Worm (Caenorhabditis elegans): ENCODE measurements around the gene C29E4.12.
A peak's percentile ranks its signal among the peaks of the same experiment; 100 is the strongest.

Gene C29E4.12

ce11 chrIII:7900733-7901132, 40.2 kb upstream of the C29E4.12 start, which contains the start of gene best-24:
Gene best-24, plus strand, starts transcription at chrIII:7901033.
- TF ChIP-seq nhr-67 (tag; optimal IDR thresholded peaks at IDR 0.05) (no peak), elt-2 (tag; optimal IDR thresholded peaks at IDR 0.05) (no peak), snpc-4 (tag; optimal IDR thresholded peaks at IDR 0.05) (no peak), aly-2 (tag; optimal IDR thresholded peaks at IDR 0.05) (no peak), daf-12 (tag; optimal IDR thresholded peaks at IDR 0.05) (no peak), nfya-1 (tag; optimal IDR thresholded peaks at IDR 0.05; ENCODE audit: insufficient read depth) (no peak), ZK546.5 (tag; optimal IDR thresholded peaks at IDR 0.05) (no peak), ama-1 (optimal IDR thresholded peaks at IDR 0.05) (no peak), mdl-1 (tag; optimal IDR thresholded peaks at IDR 0.05) (no peak), skn-1 (tag; optimal IDR thresholded peaks at IDR 0.05) (no peak), ceh-82 (tag; optimal IDR thresholded peaks at IDR 0.05) (no peak)

DNA sequence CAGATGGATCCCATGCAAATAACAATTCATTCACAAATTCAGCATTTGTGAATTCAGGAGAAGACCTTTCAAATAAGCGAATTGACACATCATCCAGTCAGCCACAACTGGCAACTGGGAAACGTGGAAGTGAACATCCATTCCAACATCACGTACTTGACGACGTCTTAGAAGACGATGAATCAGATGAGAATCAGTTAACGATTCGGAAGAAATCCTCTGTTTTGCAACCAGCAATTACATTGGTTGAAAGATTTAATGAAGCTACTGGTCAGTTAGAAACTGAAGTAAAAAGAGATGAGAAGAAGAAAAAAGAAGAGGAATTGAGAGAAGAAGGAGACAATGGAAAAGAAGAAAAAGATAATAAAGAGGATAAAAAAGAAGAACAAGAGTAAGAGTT, 37.5 kb upstream of the C29E4.12 start:
- TF ChIP-seq ztf-11 (tag; optimal IDR thresholded peaks at IDR 0.05) (no peak), nhr-25 (tag; optimal IDR thresholded peaks at IDR 0.05) (no peak), nhr-77 (tag; optimal IDR thresholded peaks at IDR 0.05) (no peak), nhr-76 (tag; optimal IDR thresholded peaks at IDR 0.05) (no peak), jun-1 (tag; optimal IDR thresholded peaks at IDR 0.05) (no peak), nhr-11 (tag; optimal IDR thresholded peaks at IDR 0.05) (no peak), elt-2 (tag; optimal IDR thresholded peaks at IDR 0.05) (no peak), nhr-43 (tag; optimal IDR thresholded peaks at IDR 0.05; ENCODE audit: poor library complexity, severe bottlenecking) (no peak), eor-1 (tag; optimal IDR thresholded peaks at IDR 0.05) (no peak), nhr-28 (tag; optimal IDR thresholded peaks at IDR 0.05) (no peak), nfya-1 (tag; optimal IDR thresholded peaks at IDR 0.05; ENCODE audit: insufficient read depth) (no peak), snpc-4 (tag; optimal IDR thresholded peaks at IDR 0.05) (no peak), nhr-12 (tag; optimal IDR thresholded peaks at IDR 0.05) (no peak)

DNA sequence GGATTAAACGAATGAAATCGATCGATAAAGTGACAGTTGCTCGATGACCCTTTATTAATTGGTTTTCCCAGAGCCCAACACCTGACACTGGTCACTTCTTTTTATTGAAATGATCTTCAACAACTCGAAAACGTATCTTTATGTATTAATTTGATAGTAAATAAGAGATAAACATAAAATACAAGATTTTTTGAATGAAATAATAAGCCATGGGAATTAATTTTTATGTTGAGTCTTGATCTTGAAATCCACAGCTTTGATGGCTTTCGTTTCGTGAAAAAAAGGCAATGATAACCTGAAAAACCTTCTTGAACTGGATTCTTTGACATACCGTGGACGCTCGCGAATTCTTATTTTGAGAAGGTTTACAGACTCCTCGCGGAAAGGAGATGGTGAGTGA, 33.4 kb upstream of the C29E4.12 start, which contains the start of gene pcp-5:
pcp-5 (minus strand) TSS at position 101 of the 400 bp plus-strand sequence.
- TF ChIP-seq zag-1 (tag; optimal IDR thresholded peaks at IDR 0.05) (no peak), mml-1 (tag; optimal IDR thresholded peaks at IDR 0.05) (no peak), nhr-28 (tag; optimal IDR thresholded peaks at IDR 0.05) (no peak)

DNA sequence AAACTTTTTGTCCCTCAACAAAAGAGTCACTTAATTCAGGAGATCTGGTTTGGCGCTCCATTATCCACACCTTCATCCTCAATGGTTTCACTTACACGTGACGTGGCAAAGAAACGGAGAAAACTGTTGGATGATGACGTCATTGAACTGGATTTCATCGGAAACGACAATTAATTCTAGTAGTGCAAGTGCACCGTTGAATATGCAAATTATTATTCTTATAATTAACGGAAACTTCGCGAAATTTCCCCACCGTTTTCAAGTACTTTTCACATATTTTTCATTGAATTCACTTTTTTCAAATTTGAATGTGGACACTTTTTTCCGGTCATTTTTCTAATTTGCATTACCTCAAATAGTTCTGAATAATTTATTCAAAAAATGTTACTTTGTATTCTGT, 31.7 kb upstream of the C29E4.12 start, which contains the start of gene ZK688.1:
ZK688.1 (plus strand) TSS at position 301 of the 400 bp plus-strand sequence.
- TF ChIP-seq mdl-1 (tag; optimal IDR thresholded peaks at IDR 0.05), result no peak
- TF ChIP-seq skn-1 (tag; optimal IDR thresholded peaks at IDR 0.05), result no peak
- no peak for TF ChIP-seq pqm-1 (tag; optimal IDR thresholded peaks at IDR 0.05)
- TF ChIP-seq ceh-82 (tag; optimal IDR thresholded peaks at IDR 0.05), result no peak
- TF ChIP-seq elt-2 (tag; optimal IDR thresholded peaks at IDR 0.05), result no peak
- TF ChIP-seq nhr-28 (tag; optimal IDR thresholded peaks at IDR 0.05), result no peak
- no peak for TF ChIP-seq ztf-11 (tag; optimal IDR thresholded peaks at IDR 0.05)

- TF ChIP-seq mdl-1 (tag; optimal IDR thresholded peaks at IDR 0.05) (no peak), aly-2 (tag; optimal IDR thresholded peaks at IDR 0.05) (no peak), nhr-12 (tag; optimal IDR thresholded peaks at IDR 0.05) (no peak), nhr-28 (tag; optimal IDR thresholded peaks at IDR 0.05) (no peak), mml-1 (tag; optimal IDR thresholded peaks at IDR 0.05) (no peak), nhr-23 (tag; optimal IDR thresholded peaks at IDR 0.05) (peak; percentile 68), ceh-82 (tag; optimal IDR thresholded peaks at IDR 0.05) (no peak), nhr-11 (tag; optimal IDR thresholded peaks at IDR 0.05) (no peak), zag-1 (tag; optimal IDR thresholded peaks at IDR 0.05) (no peak), lin-39 (tag; optimal IDR thresholded peaks at IDR 0.05) (no peak), pha-4 (tag; optimal IDR thresholded peaks at IDR 0.05) (peak; percentile 52), nhr-76 (tag; optimal IDR thresholded peaks at IDR 0.05) (no peak), elt-2 (tag; optimal IDR thresholded peaks at IDR 0.05) (no peak), nhr-237 (tag; optimal IDR thresholded peaks at IDR 0.05) (no peak), nhr-67 (tag; optimal IDR thresholded peaks at IDR 0.05) (no peak), ceh-16 (tag; optimal IDR thresholded peaks at IDR 0.05) (no peak), nhr-25 (tag; optimal IDR thresholded peaks at IDR 0.05) (peak; percentile 59), ztf-4 (tag; optimal IDR thresholded peaks at IDR 0.05) (no peak), daf-12 (tag; optimal IDR thresholded peaks at IDR 0.05) (no peak), skn-1 (tag; optimal IDR thresholded peaks at IDR 0.05) (no peak), unc-62 (GFP tag; optimal IDR thresholded peaks at IDR 0.05) (no peak), elt-1 (tag; optimal IDR thresholded peaks at IDR 0.05) (no peak), nfya-1 (tag; optimal IDR thresholded peaks at IDR 0.05; ENCODE audit: insufficient read depth) (peak; percentile 28), lsy-12 (tag; optimal IDR thresholded peaks at IDR 0.05) (no peak)
Observed at ce11 chrIII:7911621-7912020, 29.3 kb upstream of the C29E4.12 start, which contains the start of gene ZK688.7. Gene ZK688.7, minus strand, starts transcription at chrIII:7911634.
